Fruit fly (Drosophila melanogaster) whole organism, embryonic: Measurements from ENCODE around the gene PH4alphaEFB.

Experiments used
- CG10274 ChIP-seq: fragments of 200-800 bp; sonication (Bioruptor generic); optimal IDR thresholded peaks from 3 replicates; lab custom pipeline; 2017; ENCODE audit warnings: missing biosample characterization, mild to moderate bottlenecking, missing genetic modification characterization
- CG10321 ChIP-seq: fragments of 200-800 bp; sonication (Bioruptor generic); IDR thresholded peaks from 2 replicates; pipeline ENCODE4 v1.3.6; 2022; ENCODE audit warnings: missing biosample characterization, missing genetic modification characterization
- CG10431 ChIP-seq: fragments of 200-800 bp; sonication (Bioruptor generic); optimal IDR thresholded peaks from 3 replicates; lab custom pipeline; 2018; ENCODE audit warnings: missing biosample characterization, mild to moderate bottlenecking, missing genetic modification characterization
- CG10462 ChIP-seq: fragments of 200-800 bp; sonication (Bioruptor generic); optimal IDR thresholded peaks from 2 replicates; lab custom pipeline; 2016; ENCODE audit warnings: missing biosample characterization, missing genetic modification characterization
- CG11723 ChIP-seq: fragments of 200-800 bp; sonication (Bioruptor generic); optimal IDR thresholded peaks from 2 replicates; lab custom pipeline; 2017; ENCODE audit warnings: missing biosample characterization, mild to moderate bottlenecking, missing genetic modification characterization
- CG12744 ChIP-seq: fragments of 200-800 bp; sonication (Bioruptor generic); optimal IDR thresholded peaks from 2 replicates; lab custom pipeline; 2016; ENCODE audit warnings: missing biosample characterization, missing genetic modification characterization
- CG18619 ChIP-seq: fragments of 200-800 bp; sonication (Bioruptor generic); optimal IDR thresholded peaks from 3 replicates; lab custom pipeline; 2017; ENCODE audit warnings: missing biosample characterization, mild to moderate bottlenecking, missing genetic modification characterization
- CG18764 ChIP-seq: fragments of 200-800 bp; sonication (Bioruptor generic); optimal IDR thresholded peaks from 3 replicates; lab custom pipeline; 2016; ENCODE audit warnings: missing biosample characterization, missing genetic modification characterization
- CG3163 ChIP-seq: fragments of 200-800 bp; sonication (Bioruptor generic); optimal IDR thresholded peaks from 3 replicates; lab custom pipeline; 2016; ENCODE audit warnings: missing biosample characterization, missing genetic modification characterization
- CG32767 ChIP-seq: fragments of 200-800 bp; sonication (Bioruptor generic); IDR thresholded peaks from 2 replicates; pipeline ENCODE4 v1.3.6; 2022; ENCODE audit warnings: missing biosample characterization, missing genetic modification characterization
- CG32772 ChIP-seq: fragments of 200-800 bp; sonication (Bioruptor generic); IDR thresholded peaks from 2 replicates; pipeline ENCODE4 v1.3.6; 2022; ENCODE audit warnings: missing biosample characterization, missing genetic modification characterization
- CG34224 ChIP-seq: fragments of 200-800 bp; sonication (Bioruptor generic); IDR thresholded peaks from 3 replicates; pipeline ENCODE4 v1.3.6; 2022; ENCODE audit warnings: missing biosample characterization, missing genetic modification characterization; ENCODE audit not compliant: partially characterized antibody
- CG34422 ChIP-seq: fragments of 200-800 bp; sonication (Bioruptor generic); IDR thresholded peaks from 3 replicates; pipeline ENCODE4 v1.3.6; 2022; ENCODE audit warnings: missing biosample characterization, missing genetic modification characterization
- CG3847 ChIP-seq: fragments of 200-800 bp; sonication (Bioruptor generic); IDR thresholded peaks from 2 replicates; pipeline ENCODE4 v1.3.6; 2022; ENCODE audit warnings: missing biosample characterization, missing genetic modification characterization
- CG42726 ChIP-seq: fragments of 200-800 bp; sonication (Bioruptor generic); IDR thresholded peaks from 2 replicates; pipeline ENCODE4 v1.3.6; 2022; ENCODE audit warnings: missing biosample characterization, missing genetic modification characterization; ENCODE audit not compliant: partially characterized antibody
- CG43689 ChIP-seq: fragments of 200-800 bp; sonication (Bioruptor generic); IDR thresholded peaks from 2 replicates; pipeline ENCODE4 v1.3.6; 2022; ENCODE audit warnings: missing biosample characterization, missing genetic modification characterization
- CG5245 ChIP-seq: fragments of 200-800 bp; sonication (Bioruptor generic); optimal IDR thresholded peaks from 3 replicates; lab custom pipeline; 2016; ENCODE audit warnings: missing biosample characterization, missing genetic modification characterization
- CG6765 ChIP-seq: fragments of 200-800 bp; sonication (Bioruptor generic); optimal IDR thresholded peaks from 3 replicates; lab custom pipeline; 2017; ENCODE audit warnings: missing biosample characterization, mild to moderate bottlenecking, missing genetic modification characterization
- CG8478 ChIP-seq: fragments of >200 bp; optimal IDR thresholded peaks from 2 replicates; lab custom pipeline; 2018
- CTCF ChIP-seq: fragments of 200-800 bp; sonication (Bioruptor generic); optimal IDR thresholded peaks from 2 replicates; lab custom pipeline; 2017; ENCODE audit warnings: missing biosample characterization, mild to moderate bottlenecking, missing genetic modification characterization, moderate library complexity
- Drgx ChIP-seq: fragments of 200-800 bp; sonication (Bioruptor generic); IDR thresholded peaks from 2 replicates; pipeline ENCODE4 v1.3.6; 2022; ENCODE audit warnings: missing biosample characterization, missing genetic modification characterization
- Eip74EF ChIP-seq, 2 experiments: fragments of 200-800 bp in 1 of 2; fragments of >200 bp in 1 of 2; sonication (Bioruptor generic) in 1 of 2; optimal IDR thresholded peaks; 2 replicates each; lab custom pipeline; 2017 to 2019; ENCODE audit warnings: missing biosample characterization in 2 of 2, missing genetic modification characterization in 2 of 2, mild to moderate bottlenecking in 1 of 2, moderate library complexity in 1 of 2
- Ets65A ChIP-seq: fragments of 200-800 bp; sonication (Bioruptor generic); peaks from one replicate; lab custom pipeline; 2016; ENCODE audit warnings: missing biosample characterization, missing genetic modification characterization
- Fer2 ChIP-seq: fragments of 200-800 bp; sonication (Bioruptor generic); optimal IDR thresholded peaks from 2 replicates; lab custom pipeline; 2018; ENCODE audit warnings: missing biosample characterization, mild to moderate bottlenecking, missing genetic modification characterization, moderate library complexity
- HLH54F ChIP-seq: fragments of 200-800 bp; sonication (Bioruptor generic); optimal IDR thresholded peaks from 3 replicates; lab custom pipeline; 2016; ENCODE audit warnings: missing biosample characterization, missing genetic modification characterization
- Hmr ChIP-seq: fragments of 200-800 bp; sonication (Bioruptor generic); optimal IDR thresholded peaks from 3 replicates; lab custom pipeline; 2017; ENCODE audit warnings: mild to moderate bottlenecking, missing biosample characterization, missing genetic modification reagents, missing genetic modification characterization
- NC2β ChIP-seq: fragments of 200-800 bp; sonication (Bioruptor generic); optimal IDR thresholded peaks from 2 replicates; lab custom pipeline; 2016; ENCODE audit warnings: missing biosample characterization, missing genetic modification characterization
- Oli ChIP-seq: fragments of 200-800 bp; sonication (Bioruptor generic); optimal IDR thresholded peaks from 2 replicates; lab custom pipeline; 2018; ENCODE audit warnings: missing biosample characterization, mild to moderate bottlenecking, missing genetic modification characterization, moderate library complexity
- Rx ChIP-seq: fragments of 200-800 bp; sonication (Bioruptor generic); IDR thresholded peaks from 2 replicates; pipeline ENCODE4 v1.3.6; 2022; ENCODE audit warnings: missing biosample characterization, missing genetic modification characterization
- Ssrp ChIP-seq: fragments of 200-800 bp; sonication (Bioruptor generic); optimal IDR thresholded peaks from 2 replicates; lab custom pipeline; 2018; ENCODE audit warnings: missing biosample characterization, mild to moderate bottlenecking, missing genetic modification characterization, moderate library complexity
- Tbp ChIP-seq: fragments of >200 bp; optimal IDR thresholded peaks from 2 replicates; lab custom pipeline; 2018; ENCODE audit warnings: missing biosample characterization, missing genetic modification characterization
- Xrp1 ChIP-seq: fragments of 200-800 bp; sonication (Bioruptor generic); IDR thresholded peaks from 2 replicates; pipeline ENCODE4 v1.3.6; 2022; ENCODE audit warnings: missing biosample characterization, missing genetic modification characterization
- al ChIP-seq: fragments of 200-800 bp; sonication (Bioruptor generic); IDR thresholded peaks from 2 replicates; pipeline ENCODE4 v1.3.6; 2022; ENCODE audit warnings: missing biosample characterization, missing genetic modification characterization
- crc ChIP-seq: fragments of 200-800 bp; sonication (Bioruptor generic); optimal IDR thresholded peaks from 2 replicates; lab custom pipeline; 2016; ENCODE audit warnings: missing biosample characterization, missing genetic modification characterization
- dati ChIP-seq: fragments of 200-800 bp; sonication (Bioruptor generic); IDR thresholded peaks from 2 replicates; pipeline ENCODE4 v1.3.6; 2022; ENCODE audit warnings: missing biosample characterization, missing genetic modification characterization
- dmrt99B ChIP-seq: fragments of 200-800 bp; sonication (Bioruptor generic); optimal IDR thresholded peaks from 2 replicates; lab custom pipeline; 2018; ENCODE audit warnings: missing biosample characterization, mild to moderate bottlenecking, missing genetic modification characterization, moderate library complexity
- fd3F ChIP-seq: fragments of 200-800 bp; sonication (Bioruptor generic); optimal IDR thresholded peaks from 2 replicates; lab custom pipeline; 2018; ENCODE audit warnings: missing biosample characterization, mild to moderate bottlenecking, missing genetic modification characterization, moderate library complexity
- fd96Cb ChIP-seq: fragments of 200-800 bp; sonication (Bioruptor generic); optimal IDR thresholded peaks from 2 replicates; lab custom pipeline; 2018; ENCODE audit warnings: missing biosample characterization, mild to moderate bottlenecking, missing genetic modification characterization, moderate library complexity
- gfzf ChIP-seq: fragments of 200-800 bp; sonication (Bioruptor generic); optimal IDR thresholded peaks from 2 replicates; lab custom pipeline; 2016; ENCODE audit warnings: missing biosample characterization, mild to moderate bottlenecking, missing genetic modification characterization, moderate library complexity
- grau ChIP-seq: fragments of 200-800 bp; optimal IDR thresholded peaks from 3 replicates; lab custom pipeline; 2019; ENCODE audit warnings: missing biosample characterization, mild to moderate bottlenecking, missing genetic modification characterization, moderate library complexity
- grn ChIP-seq: fragments of 200-800 bp; sonication (Bioruptor generic); optimal IDR thresholded peaks from 3 replicates; lab custom pipeline; 2017; ENCODE audit warnings: missing biosample characterization, missing genetic modification characterization
- her ChIP-seq: fragments of 200-800 bp; sonication (Bioruptor generic); optimal IDR thresholded peaks from 2 replicates; lab custom pipeline; 2016; ENCODE audit warnings: missing biosample characterization, missing genetic modification characterization
- luna ChIP-seq: fragments of 200-800 bp; sonication (Bioruptor generic); optimal IDR thresholded peaks from 2 replicates; lab custom pipeline; 2016; ENCODE audit warnings: missing biosample characterization, missing genetic modification characterization
- row ChIP-seq: fragments of 200-800 bp; sonication (Bioruptor generic); IDR thresholded peaks from 3 replicates; pipeline ENCODE4 v1.3.6; 2022; ENCODE audit warnings: missing biosample characterization, missing genetic modification characterization
- salm ChIP-seq: fragments of 200-800 bp; sonication (Bioruptor generic); optimal IDR thresholded peaks from 2 replicates; lab custom pipeline; 2018; ENCODE audit warnings: missing biosample characterization, mild to moderate bottlenecking, missing genetic modification characterization
- sens-2 ChIP-seq: fragments of 200-800 bp; sonication (Bioruptor generic); IDR thresholded peaks from 2 replicates; pipeline ENCODE4 v1.3.6; 2022; ENCODE audit warnings: missing biosample characterization, missing genetic modification characterization
- so ChIP-seq: fragments of 200-800 bp; sonication (Bioruptor generic); IDR thresholded peaks from 3 replicates; pipeline ENCODE4 v1.3.6; 2022; ENCODE audit warnings: missing biosample characterization, missing genetic modification characterization
- ssp ChIP-seq: fragments of 200-800 bp; sonication (Bioruptor generic); IDR thresholded peaks from 2 replicates; pipeline ENCODE4 v1.3.6; 2022; ENCODE audit warnings: missing biosample characterization, missing genetic modification characterization
- stwl ChIP-seq: fragments of 200-800 bp; sonication (Bioruptor generic); optimal IDR thresholded peaks from 3 replicates; lab custom pipeline; 2018; ENCODE audit warnings: missing biosample characterization, mild to moderate bottlenecking, missing genetic modification characterization, moderate library complexity
- sug ChIP-seq: fragments of 200-800 bp; optimal IDR thresholded peaks from 2 replicates; lab custom pipeline; 2019; ENCODE audit warnings: missing biosample characterization, mild to moderate bottlenecking, missing genetic modification characterization, moderate library complexity
- vnd ChIP-seq: fragments of 200-800 bp; sonication (Bioruptor generic); IDR thresholded peaks from 3 replicates; pipeline ENCODE4 v1.3.6; 2022; ENCODE audit warnings: missing biosample characterization, missing genetic modification characterization; ENCODE audit not compliant: partially characterized antibody
- wdn ChIP-seq: fragments of 200-800 bp; sonication (Bioruptor generic); IDR thresholded peaks from 2 replicates; pipeline ENCODE4 v1.3.6; 2022; ENCODE audit warnings: missing biosample characterization, missing genetic modification characterization

The PH4alphaEFB gene

DNA sequence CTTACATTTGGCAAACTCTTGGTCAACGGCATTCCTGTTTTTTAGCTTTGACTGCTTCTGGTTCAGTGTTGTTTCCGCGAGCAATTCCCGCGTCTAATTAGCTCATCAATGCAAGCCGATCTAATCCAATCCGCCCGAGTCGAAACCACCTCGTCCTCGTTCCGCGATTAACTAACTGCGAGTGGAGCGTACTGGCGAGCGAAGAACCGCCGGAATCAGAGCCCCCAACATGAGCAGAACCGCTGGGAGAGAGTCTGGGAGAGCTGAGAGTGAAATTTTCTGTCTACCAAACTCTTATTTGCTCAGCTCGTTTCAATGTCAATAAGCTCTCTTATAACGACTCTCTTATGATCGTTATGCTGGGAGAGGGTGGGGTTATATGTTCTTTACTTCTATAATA lies 15.6 kb upstream of the PH4alphaEFB start (continued):
- peak; percentile 91 for TF ChIP-seq CG3163 (GFP tag; lab: Kevin White, UChicago)
- peak; percentile 12 for TF ChIP-seq CG10274 (GFP tag; lab: Kevin White, UChicago)
- TF ChIP-seq Ssrp, result no peak
- TF ChIP-seq wdn (GFP tag; lab: Robert Waterston, UW), result peak; percentile 73; the same call in 1 of the 2 replicates
- no peak for TF ChIP-seq CG8478 (lab: Kevin White, UChicago)
- TF ChIP-seq CG18619, result peak; percentile 70
- peak; percentile 75 for TF ChIP-seq CG6765
- TF ChIP-seq dmrt99B (tag; lab: Kevin White, UChicago), result peak; percentile 51
- peak; percentile 26 for TF ChIP-seq fd96Cb (tag; lab: Kevin White, UChicago)
- TF ChIP-seq Tbp (GFP tag; lab: Kevin White, UChicago), result no peak
- TF ChIP-seq CG18764, result peak; percentile 81
- TF ChIP-seq row (GFP tag; lab: Robert Waterston, UW), result peak; percentile 25; the same call in 1 of the 3 replicates
- TF ChIP-seq Fer2 (tag; lab: Kevin White, UChicago), result peak; percentile 17
- TF ChIP-seq vnd (GFP tag; lab: Robert Waterston, UW), result no peak
- TF ChIP-seq CG32767 (GFP tag; lab: Robert Waterston, UW), result peak; percentile 77
- peak; percentile 66 for TF ChIP-seq CG43689 (GFP tag; lab: Robert Waterston, UW)
- peak; percentile 84 for TF ChIP-seq NC2β (GFP tag; lab: Kevin White, UChicago)
- TF ChIP-seq CG10321 (GFP tag; lab: Robert Waterston, UW), result peak; percentile 72
- peak; percentile 31; the same call in 1 of the 2 replicates for TF ChIP-seq CG32772 (GFP tag; lab: Robert Waterston, UW)
- peak; percentile 35; the same call in 1 of the 2 replicates for TF ChIP-seq ssp (GFP tag; lab: Robert Waterston, UW)
- no peak for TF ChIP-seq sug (tag; lab: Kevin White, UChicago)
- TF ChIP-seq Xrp1 (GFP tag; lab: Robert Waterston, UW), result no peak; the same call in 1 of the 2 replicates
- TF ChIP-seq Eip74EF (GFP tag; optimal IDR thresholded peaks at IDR 0.05; lab: Kevin White, UChicago), result no peak
- TF ChIP-seq CG10462 (GFP tag; lab: Kevin White, UChicago), result peak; percentile 69
- peak; percentile 17 for TF ChIP-seq salm
- no peak for TF ChIP-seq sens-2 (GFP tag; lab: Robert Waterston, UW)
- TF ChIP-seq CG10431, result peak; percentile 70
- peak; percentile 90 for TF ChIP-seq Hmr (GFP tag; lab: Kevin White, UChicago)
- no peak; the same call in 1 of the 2 replicates for TF ChIP-seq al
- peak; percentile 79 for TF ChIP-seq her (GFP tag; lab: Kevin White, UChicago)
- TF ChIP-seq CG5245, result peak; percentile 70
- peak; percentile 83 for TF ChIP-seq CG12744 (GFP tag; lab: Kevin White, UChicago)
- TF ChIP-seq fd3F (GFP tag; lab: Kevin White, UChicago), result peak; percentile 71
- TF ChIP-seq dati (GFP tag; lab: Robert Waterston, UW), result 0 out of 2 replicates have a peak, but pooled peaks have one; percentile 7
- peak; percentile 52 for TF ChIP-seq CTCF (GFP tag; lab: Kevin White, UChicago)
- TF ChIP-seq Drgx (GFP tag; lab: Robert Waterston, UW), result peak; percentile 7; the same call in 1 of the 2 replicates
- TF ChIP-seq Rx (GFP tag; lab: Robert Waterston, UW), result peak; percentile 53; the same call in 1 of the 2 replicates
- no peak for TF ChIP-seq Ets65A (GFP tag; lab: Kevin White, UChicago)
- TF ChIP-seq luna (GFP tag; lab: Kevin White, UChicago), result peak; percentile 63
- peak; percentile 52; the same call in 1 of the 3 replicates for TF ChIP-seq CG34224 (GFP tag; lab: Robert Waterston, UW)
- peak; percentile 78 for TF ChIP-seq CG11723
- TF ChIP-seq CG42726 (GFP tag; lab: Robert Waterston, UW), result no peak
- TF ChIP-seq so, result peak; percentile 56; the same call in 2 of the 3 replicates
- TF ChIP-seq HLH54F, result peak; percentile 37
- TF ChIP-seq Oli (tag; lab: Kevin White, UChicago), result no peak
- peak; percentile 11 for TF ChIP-seq grau (tag; lab: Kevin White, UChicago)
- no peak for TF ChIP-seq gfzf (GFP tag; lab: Kevin White, UChicago)
- TF ChIP-seq stwl (tag; lab: Kevin White, UChicago), result no peak
- TF ChIP-seq crc, result peak; percentile 39
- TF ChIP-seq grn (GFP tag; lab: Kevin White, UChicago), result no peak
- TF ChIP-seq CG34422 (GFP tag; lab: Robert Waterston, UW), result peak; percentile 68; the same call in 1 of the 3 replicates
- TF ChIP-seq CG3847 (GFP tag; lab: Robert Waterston, UW), result peak; percentile 21; the same call in 1 of the 2 replicates
